Worm (Caenorhabditis elegans): Measurements from ENCODE around the gene C06B8.3.

ce11 chrV:15493680-15494079 is 9.2 kb upstream of the C06B8.3 start, which contains the start of gene srh-218:
- TF ChIP-seq nhr-76 (tag; optimal IDR thresholded peaks at IDR 0.05) (no peak), cey-2 (tag; optimal IDR thresholded peaks at IDR 0.05; ENCODE audit: borderline replicate concordance, insufficient read depth) (no peak), fos-1 (tag; optimal IDR thresholded peaks at IDR 0.05) (no peak), ceh-28 (tag; optimal IDR thresholded peaks at IDR 0.05) (no peak), pha-4 (GFP tag; IDR thresholded peaks at IDR 0.05) (no peak), pha-4 (tag; optimal IDR thresholded peaks at IDR 0.05) (no peak), aly-2 (tag; optimal IDR thresholded peaks at IDR 0.05) (no peak), zag-1 (tag; optimal IDR thresholded peaks at IDR 0.05) (no peak), pqm-1 (tag; optimal IDR thresholded peaks at IDR 0.05) (no peak), lsy-2 (tag; optimal IDR thresholded peaks at IDR 0.05) (no peak), unc-62 (GFP tag; optimal IDR thresholded peaks at IDR 0.05 in 1 of 2) (no peak), unc-62 (tag; optimal IDR thresholded peaks at IDR 0.05) (no peak), ZK546.5 (tag; optimal IDR thresholded peaks at IDR 0.05) (no peak), lir-3 (tag; optimal IDR thresholded peaks at IDR 0.05) (no peak), ceh-32 (tag; optimal IDR thresholded peaks at IDR 0.05; ENCODE audit: poor library complexity) (no peak), daf-19 (GFP tag; conservative IDR thresholded peaks at IDR 0.05) (no peak)
